Fruit fly (Drosophila melanogaster): ENCODE data around the gene Ilp5.

- TF ChIP-seq CG8301 (tag; optimal IDR thresholded peaks at IDR 0.05) (no peak), fd96Ca (GFP tag; IDR thresholded peaks at IDR 0.05) (no peak), CG13204 (GFP tag; optimal IDR thresholded peaks at IDR 0.05) (no peak), CG32121 (GFP tag; IDR thresholded peaks at IDR 0.05) (no peak), CG8159 (tag; optimal IDR thresholded peaks at IDR 0.05) (no peak), Snoo (tag; optimal IDR thresholded peaks at IDR 0.05) (no peak), Pif1A (GFP tag; optimal IDR thresholded peaks at IDR 0.05) (no peak), EcR (GFP tag; optimal IDR thresholded peaks at IDR 0.05) (no peak), gl (tag; optimal IDR thresholded peaks at IDR 0.05) (no peak), Pif1B (GFP tag; optimal IDR thresholded peaks at IDR 0.05) (no peak), rn (GFP tag; IDR thresholded peaks at IDR 0.05) (no peak), CG17806 (tag; optimal IDR thresholded peaks at IDR 0.05) (no peak), D1 (tag; optimal IDR thresholded peaks at IDR 0.05) (no peak)
These were observed 19.6 kb downstream of the Ilp5 start, which contains the start of gene Ilp4 for dm6 chr3L:9804125-9804524.

Measured in whole organism, pupa.